Worm (Caenorhabditis elegans) whole organism, L4/young adult: ENCODE results near the gene tsg-101.

Source experiments
- W03F9.2 ChIP-seq: fragments of 150-350 bp; optimal IDR thresholded peaks from 2 replicates; lab custom pipeline; 2014; ENCODE audit warnings: missing biosample characterization, missing genetic modification characterization
- dao-5 ChIP-seq: sonication (generic microtip); optimal IDR thresholded peaks from 2 replicates; lab custom pipeline; 2016; ENCODE audit warnings: missing genotype, missing genetic modification characterization, moderate library complexity, missing compliant biosample characterization
- him-1 ChIP-seq: sonication (generic microtip); optimal IDR thresholded peaks from 2 replicates; lab custom pipeline; 2016; ENCODE audit warnings: missing genotype, missing genetic modification reagents, missing genetic modification characterization, missing compliant biosample characterization

ce11 chrIV:3515412-3516046 is 1.2 kb upstream of the tsg-101 start:
- TF ChIP-seq dao-5 (no peak), W03F9.2 (tag; lab: Kevin White, UChicago) (no peak), him-1 (tag; lab: Kevin White, UChicago) (peak; percentile 41)
